Fruit fly (Drosophila melanogaster): ENCODE results near the gene Ythdc1.

The Ythdc1 gene

dm6 chr3L:3400555-3401198, 26.7 kb upstream of the Ythdc1 start:
- TF ChIP-seq CG7045 (GFP tag; optimal IDR thresholded peaks at IDR 0.05): no peak
- no peak for TF ChIP-seq Hr96 (GFP tag; optimal IDR thresholded peaks at IDR 0.05)
- peak; percentile 80 for TF ChIP-seq cic (GFP tag; optimal IDR thresholded peaks at IDR 0.05)
- TF ChIP-seq CG12768 (GFP tag; optimal IDR thresholded peaks at IDR 0.05): peak; percentile 1
- peak; percentile 69 for TF ChIP-seq kay (GFP tag; ENCODE audit: borderline replicate concordance)
- no peak for TF ChIP-seq CG14711 (tag; optimal IDR thresholded peaks at IDR 0.05)

dm6 chr3L:3399923-3400309, 25.9 kb upstream of the Ythdc1 start:
- TF ChIP-seq cic (GFP tag; optimal IDR thresholded peaks at IDR 0.05): no peak
- TF ChIP-seq kay (GFP tag; ENCODE audit: borderline replicate concordance): peak; percentile 69
- TF ChIP-seq CG12768 (GFP tag; optimal IDR thresholded peaks at IDR 0.05): peak; percentile 2
- TF ChIP-seq CG7101 (tag; optimal IDR thresholded peaks at IDR 0.05): no peak
- TF ChIP-seq CG1620 (GFP tag; optimal IDR thresholded peaks at IDR 0.05): no peak
- TF ChIP-seq tj (GFP tag; optimal IDR thresholded peaks at IDR 0.05): peak; percentile 67
- peak; percentile 13 for TF ChIP-seq bab1 (GFP tag; optimal IDR thresholded peaks at IDR 0.05)
- TF ChIP-seq Hr96 (GFP tag; optimal IDR thresholded peaks at IDR 0.05): no peak

- peak; percentile 8 for TF ChIP-seq CG33017 (tag; optimal IDR thresholded peaks at IDR 0.05)
- TF ChIP-seq kay (GFP tag; ENCODE audit: borderline replicate concordance): no peak
- TF ChIP-seq cic (GFP tag; optimal IDR thresholded peaks at IDR 0.05): peak; percentile 51
These were observed 25.4 kb upstream of the Ythdc1 start for dm6 chr3L:3399249-3399922.

DNA sequence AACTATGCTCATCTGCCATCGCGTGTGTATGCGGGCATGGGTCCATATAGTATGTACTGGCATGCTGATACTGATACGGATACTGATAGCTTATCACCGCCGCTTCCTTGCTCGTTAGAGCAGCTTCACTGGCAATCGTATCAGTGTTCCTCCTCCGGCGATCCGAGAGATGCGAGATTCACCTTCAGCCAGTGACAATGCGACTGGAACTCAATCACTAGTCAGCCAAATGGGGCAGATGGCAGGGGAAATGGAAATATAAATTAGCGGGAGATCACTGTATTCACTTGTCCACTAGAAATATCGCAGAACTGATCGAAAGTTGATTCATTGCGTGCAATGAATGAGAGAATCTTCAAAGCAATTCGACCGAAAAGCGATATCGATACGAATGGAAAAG, 24.5 kb upstream of the Ythdc1 start:
- TF ChIP-seq cic (GFP tag; optimal IDR thresholded peaks at IDR 0.05): peak; percentile 48
- no peak for TF ChIP-seq Crg-1 (GFP tag; optimal IDR thresholded peaks at IDR 0.05)
- no peak for TF ChIP-seq CG33017 (tag; optimal IDR thresholded peaks at IDR 0.05)
- no peak for TF ChIP-seq toe (GFP tag; optimal IDR thresholded peaks at IDR 0.05)

DNA sequence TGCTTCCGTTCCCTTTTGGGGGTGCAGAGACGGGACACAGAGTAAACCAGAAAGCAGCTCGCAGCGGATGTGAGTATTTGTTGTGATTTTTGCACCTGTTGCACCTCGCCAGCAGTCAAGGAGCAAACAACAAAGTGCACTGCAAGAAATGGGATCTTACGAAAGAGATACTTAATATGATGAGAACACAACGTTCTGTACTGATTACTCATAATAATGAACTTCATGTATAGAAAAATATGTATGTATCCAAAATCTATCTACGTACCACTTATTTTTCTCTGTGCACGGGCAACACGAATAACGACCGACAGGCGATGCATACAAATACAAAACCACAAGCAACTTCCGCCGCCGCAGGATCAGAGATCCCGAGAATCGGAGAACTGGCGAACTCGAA, 23.9 kb upstream of the Ythdc1 start:
- TF ChIP-seq CG5204 (GFP tag; optimal IDR thresholded peaks at IDR 0.05) (no peak), bab1 (GFP tag; optimal IDR thresholded peaks at IDR 0.05) (no peak), CG7045 (GFP tag; optimal IDR thresholded peaks at IDR 0.05) (no peak), CG14711 (tag; optimal IDR thresholded peaks at IDR 0.05) (no peak), tj (GFP tag; optimal IDR thresholded peaks at IDR 0.05) (no peak), ovo (GFP tag; optimal IDR thresholded peaks at IDR 0.05) (no peak), Crg-1 (GFP tag; optimal IDR thresholded peaks at IDR 0.05) (no peak), pad (GFP tag; optimal IDR thresholded peaks at IDR 0.05) (no peak), CG33017 (tag; optimal IDR thresholded peaks at IDR 0.05) (no peak), Hr96 (GFP tag; optimal IDR thresholded peaks at IDR 0.05) (no peak), toe (GFP tag; optimal IDR thresholded peaks at IDR 0.05) (no peak), cic (GFP tag; optimal IDR thresholded peaks at IDR 0.05) (no peak), CG7101 (tag; optimal IDR thresholded peaks at IDR 0.05) (no peak), CG11617 (GFP tag; optimal IDR thresholded peaks at IDR 0.05) (no peak), CG1620 (GFP tag; optimal IDR thresholded peaks at IDR 0.05) (no peak), kay (GFP tag; ENCODE audit: borderline replicate concordance) (no peak), Clk (GFP tag; optimal IDR thresholded peaks at IDR 0.05) (no peak)

DNA sequence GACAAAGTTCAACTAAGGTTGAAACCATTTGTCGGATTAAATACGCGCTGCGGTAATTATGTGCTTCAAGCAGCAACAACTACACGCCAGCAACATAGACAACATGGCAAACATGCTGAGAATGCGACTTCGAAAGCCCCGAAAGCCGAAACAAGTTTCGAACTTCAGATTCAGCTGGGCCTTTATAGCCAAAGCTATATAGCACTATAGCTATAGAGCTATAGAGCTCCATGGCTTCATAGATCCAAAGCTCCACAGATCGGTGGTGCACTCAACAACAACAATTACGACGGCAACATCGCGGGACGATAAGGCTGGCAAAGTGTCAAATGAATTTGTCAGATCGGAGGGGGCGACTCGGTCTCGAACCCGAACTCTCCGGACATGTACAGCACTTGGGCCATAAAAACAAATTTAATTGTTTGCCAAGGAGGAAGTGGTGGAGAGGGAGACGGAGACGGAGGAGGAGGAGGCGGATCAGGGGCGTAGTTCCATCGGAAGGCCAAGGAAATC, 23.4 kb upstream of the Ythdc1 start:
- TF ChIP-seq CG5204 (GFP tag; optimal IDR thresholded peaks at IDR 0.05): no peak
- no peak for TF ChIP-seq kay (GFP tag; ENCODE audit: borderline replicate concordance)

- TF ChIP-seq Mnt (GFP tag; optimal IDR thresholded peaks at IDR 0.05) (no peak), CG11617 (GFP tag; optimal IDR thresholded peaks at IDR 0.05) (no peak), kay (GFP tag; ENCODE audit: borderline replicate concordance) (peak; percentile 0), Hr96 (GFP tag; optimal IDR thresholded peaks at IDR 0.05) (no peak)
These were observed 22.1 kb upstream of the Ythdc1 start for dm6 chr3L:3396056-3396455.

Data from whole organism, adult.